Worm (Caenorhabditis elegans): ENCODE measurements around the gene str-172.

DNA sequence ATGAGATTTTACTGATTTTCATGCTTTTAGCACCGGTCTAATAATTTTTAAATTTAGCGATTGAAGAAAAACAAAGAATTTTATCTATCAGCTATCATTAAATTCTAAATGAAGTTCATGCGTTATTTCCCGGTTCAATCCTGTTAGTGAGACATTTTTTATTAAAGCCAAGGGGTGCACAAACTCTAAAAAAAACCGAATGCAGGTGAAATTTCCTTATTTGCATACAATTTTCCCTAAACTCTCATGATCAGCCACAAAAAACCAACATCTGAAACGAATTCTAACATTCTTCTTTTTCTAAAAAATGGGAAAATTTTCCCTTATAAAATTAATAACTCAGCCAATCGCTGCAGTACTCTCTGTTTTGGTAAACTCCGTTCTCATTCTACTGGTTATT is 45.6 kb upstream of the str-172 start, which contains the start of gene str-156:
- no peak for TF ChIP-seq ama-1 (optimal IDR thresholded peaks at IDR 0.05)
- no peak for TF ChIP-seq ama-1 (GFP tag; optimal IDR thresholded peaks at IDR 0.05)
- TF ChIP-seq rec-8 (tag; optimal IDR thresholded peaks at IDR 0.05): no peak
- TF ChIP-seq K12H6.12 (tag; optimal IDR thresholded peaks at IDR 0.05): no peak
- TF ChIP-seq tlf-1 (GFP tag; optimal IDR thresholded peaks at IDR 0.05): no peak
- TF ChIP-seq aptf-3 (GFP tag; IDR thresholded peaks at IDR 0.05): no peak
- TF ChIP-seq pha-4 (tag; optimal IDR thresholded peaks at IDR 0.05): no peak
- no peak for TF ChIP-seq lin-26 (GFP tag; IDR thresholded peaks at IDR 0.05)
- TF ChIP-seq dox-1 (GFP tag; IDR thresholded peaks at IDR 0.05): no peak
- no peak for TF ChIP-seq repo-1 (tag; optimal IDR thresholded peaks at IDR 0.05)
- TF ChIP-seq mes-4 (tag; optimal IDR thresholded peaks at IDR 0.05): no peak
